Worm (Caenorhabditis elegans): ENCODE data around the gene faah-5.

faah-5 gene

DNA sequence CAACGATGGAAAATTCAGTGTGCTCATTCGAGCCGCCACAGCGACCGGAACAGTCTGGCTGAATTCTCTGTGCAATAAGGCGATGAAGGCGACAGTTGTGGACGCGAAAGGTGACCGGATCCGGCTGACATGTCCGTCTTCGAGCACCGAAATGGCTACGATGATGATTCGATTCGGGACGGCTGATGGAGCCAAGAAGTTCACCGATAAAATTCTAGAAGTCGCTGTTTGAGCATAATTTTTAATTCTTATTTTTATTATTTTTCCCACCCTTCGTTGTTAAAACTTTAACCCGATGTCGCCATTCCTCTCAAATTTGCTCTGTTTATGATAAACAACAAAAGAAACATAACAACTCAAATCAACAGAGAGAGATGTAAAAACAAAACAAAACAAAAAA, 26.3 kb upstream of the faah-5 start:
- TF ChIP-seq drap-1 (GFP tag; optimal IDR thresholded peaks at IDR 0.05) (no peak), ces-1 (GFP tag; optimal IDR thresholded peaks at IDR 0.05) (no peak), ham-2 (GFP tag; optimal IDR thresholded peaks at IDR 0.05) (no peak), hlh-1 (tag; optimal IDR thresholded peaks at IDR 0.05) (no peak), elt-3 (tag; optimal IDR thresholded peaks at IDR 0.05) (no peak), bed-3 (GFP tag; optimal IDR thresholded peaks at IDR 0.05) (no peak), nhr-28 (tag; optimal IDR thresholded peaks at IDR 0.05) (no peak), mls-2 (tag; optimal IDR thresholded peaks at IDR 0.05) (no peak), unc-120 (tag; optimal IDR thresholded peaks at IDR 0.05; ENCODE audit: poor library complexity, severe bottlenecking) (no peak), blmp-1 (tag; optimal IDR thresholded peaks at IDR 0.05) (no peak), ceh-83 (GFP tag; optimal IDR thresholded peaks at IDR 0.05) (no peak), nhr-237 (tag; optimal IDR thresholded peaks at IDR 0.05) (no peak)

DNA sequence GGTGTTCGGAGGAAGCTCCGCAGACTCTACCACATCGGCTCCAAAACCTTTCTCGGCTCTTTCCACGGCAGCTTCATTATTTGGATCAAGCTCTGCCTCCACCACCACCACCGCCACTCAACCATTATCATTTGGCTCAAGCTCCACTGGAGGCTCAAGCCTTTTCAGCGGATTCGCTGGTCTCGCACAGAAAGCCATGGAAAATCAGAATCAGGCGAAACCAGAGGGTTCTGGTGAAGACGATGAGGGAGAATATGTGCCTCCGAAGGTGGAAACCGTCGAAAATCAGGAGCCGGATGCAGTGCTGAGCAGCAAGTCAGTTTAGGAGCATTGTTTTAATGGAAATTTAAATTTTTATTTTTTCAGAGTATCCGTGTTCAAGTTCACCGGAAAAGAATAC, 25.9 kb upstream of the faah-5 start:
- TF ChIP-seq unc-120 (tag; optimal IDR thresholded peaks at IDR 0.05; ENCODE audit: poor library complexity, severe bottlenecking), result no peak
- TF ChIP-seq mab-5 (tag; optimal IDR thresholded peaks at IDR 0.05), result no peak
- no peak for TF ChIP-seq tbx-8 (GFP tag; optimal IDR thresholded peaks at IDR 0.05)
- TF ChIP-seq nhr-237 (tag; optimal IDR thresholded peaks at IDR 0.05), result no peak
- no peak for TF ChIP-seq elt-1 (tag; optimal IDR thresholded peaks at IDR 0.05; ENCODE audit: borderline replicate concordance, insufficient read depth)
- TF ChIP-seq ceh-43 (GFP tag; optimal IDR thresholded peaks at IDR 0.05), result no peak
- TF ChIP-seq zip-8 (tag; optimal IDR thresholded peaks at IDR 0.05), result no peak
- no peak for TF ChIP-seq nhr-28 (tag; optimal IDR thresholded peaks at IDR 0.05)
- TF ChIP-seq unc-62 (GFP tag; optimal IDR thresholded peaks at IDR 0.05), result no peak

DNA sequence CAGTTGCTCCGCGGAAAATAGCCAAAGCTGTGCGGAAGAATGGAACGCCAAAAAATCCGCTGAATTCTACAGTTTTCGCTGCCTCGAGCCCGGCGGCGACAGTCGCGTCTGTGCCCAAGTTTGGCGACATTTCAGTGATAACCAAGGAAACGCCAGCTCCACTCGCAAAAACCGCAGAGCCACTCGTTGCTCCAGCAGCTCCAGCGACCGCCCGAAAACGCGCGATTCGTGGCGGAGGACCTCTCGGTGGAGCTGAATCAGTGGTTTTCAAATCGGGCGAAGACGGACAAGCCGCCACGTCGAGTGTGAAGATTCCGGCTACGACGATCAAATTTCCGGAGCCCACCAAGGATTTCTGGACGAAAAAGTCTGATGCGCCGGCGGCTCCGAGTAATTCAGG, 25.0 kb upstream of the faah-5 start:
- TF ChIP-seq nhr-237 (tag; optimal IDR thresholded peaks at IDR 0.05) (no peak), snpc-4 (tag; optimal IDR thresholded peaks at IDR 0.05) (no peak), sem-2 (GFP tag; optimal IDR thresholded peaks at IDR 0.05) (no peak), ceh-39 (tag; optimal IDR thresholded peaks at IDR 0.05) (no peak)

DNA sequence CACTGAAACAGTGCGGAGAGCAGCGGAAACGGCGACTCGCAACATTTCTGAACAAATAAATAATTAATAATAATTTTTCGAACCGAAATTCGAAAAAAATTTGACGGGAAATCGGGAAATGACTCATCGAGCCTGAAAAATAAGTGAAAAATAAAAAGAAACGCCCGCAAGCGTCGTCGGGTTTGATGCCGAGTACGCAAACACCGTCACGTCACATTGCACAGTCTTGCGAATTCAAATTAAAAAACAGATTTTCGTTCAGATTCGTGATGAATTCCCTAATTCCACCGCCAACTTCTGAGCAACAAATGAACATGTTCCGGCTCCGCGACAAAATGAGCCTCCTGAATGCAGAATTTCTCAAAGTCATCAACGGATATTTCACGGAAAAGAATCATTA, 24.4 kb upstream of the faah-5 start, which contains the start of the genes ndab-1 and npp-16:
ndab-1 (minus strand) TSS at position 47 of the 400 bp plus-strand sequence.
npp-16 (plus strand) TSS at position 263 of the 400 bp plus-strand sequence.
- TF ChIP-seq M03D4.4 (tag; optimal IDR thresholded peaks at IDR 0.05), result peak; percentile 39
- TF ChIP-seq ces-1 (GFP tag; optimal IDR thresholded peaks at IDR 0.05), result peak; percentile 42
- no peak for TF ChIP-seq mls-2 (tag; optimal IDR thresholded peaks at IDR 0.05)

DNA sequence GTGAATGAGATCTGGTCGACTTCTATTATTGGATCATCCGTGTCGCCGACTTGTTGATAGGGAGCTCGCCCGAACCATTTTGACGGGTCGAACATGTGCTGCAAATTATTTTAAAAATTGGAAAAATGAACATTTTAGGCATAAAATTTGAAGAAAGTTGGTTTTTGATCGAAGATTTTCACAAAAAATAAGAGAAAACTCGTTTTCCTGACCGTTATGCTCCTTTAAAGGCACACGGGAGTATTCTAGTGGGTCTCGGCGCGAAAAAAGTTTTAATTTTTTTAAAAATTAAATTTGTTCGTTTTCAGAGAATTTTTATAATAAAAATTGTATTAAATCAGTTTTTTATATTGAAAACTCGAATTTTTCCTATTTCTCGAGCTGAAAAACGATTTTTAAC, 23.0 kb upstream of the faah-5 start, which contains the start of gene Y56A3A.16:
Y56A3A.16 (minus strand) TSS at position 101 of the 400 bp plus-strand sequence.
- TF ChIP-seq hlh-1 (tag; optimal IDR thresholded peaks at IDR 0.05), result no peak
- TF ChIP-seq cnd-1 (tag; optimal IDR thresholded peaks at IDR 0.05), result no peak
- no peak for TF ChIP-seq nhr-2 (tag; optimal IDR thresholded peaks at IDR 0.05)
- TF ChIP-seq lsy-2 (tag; optimal IDR thresholded peaks at IDR 0.05), result no peak
- no peak for TF ChIP-seq lin-32 (GFP tag; optimal IDR thresholded peaks at IDR 0.05)
- TF ChIP-seq mep-1 (tag; optimal IDR thresholded peaks at IDR 0.05), result no peak
- no peak for TF ChIP-seq M03D4.4 (tag; optimal IDR thresholded peaks at IDR 0.05)
- TF ChIP-seq elt-3 (tag; optimal IDR thresholded peaks at IDR 0.05), result no peak

DNA sequence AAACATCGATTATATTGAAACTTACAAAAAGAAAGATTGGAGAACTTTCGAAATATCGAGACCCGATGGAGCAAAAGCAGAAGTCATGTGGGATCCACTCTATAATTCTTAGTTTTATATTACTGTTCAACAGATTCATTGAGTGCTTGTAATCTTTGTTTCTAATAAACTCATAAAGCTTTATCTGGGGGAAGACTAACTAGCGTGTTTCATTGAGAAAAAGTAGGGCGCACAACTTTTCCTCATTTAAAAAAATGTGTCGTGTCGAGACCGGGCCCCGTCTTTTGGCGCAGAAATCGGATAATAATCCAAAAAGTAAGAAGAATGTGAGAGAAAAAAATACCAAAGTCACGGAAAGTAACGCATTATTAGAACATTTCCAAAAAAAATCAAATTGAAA, 18.5 kb upstream of the faah-5 start, which contains the start of gene faah-4:
faah-4 (minus strand) TSS at position 101 of the 400 bp plus-strand sequence.
- TF ChIP-seq drap-1 (GFP tag; optimal IDR thresholded peaks at IDR 0.05) (no peak), sem-2 (GFP tag; optimal IDR thresholded peaks at IDR 0.05) (no peak), mep-1 (tag; optimal IDR thresholded peaks at IDR 0.05) (no peak), unc-62 (GFP tag; optimal IDR thresholded peaks at IDR 0.05) (no peak), ham-2 (GFP tag; optimal IDR thresholded peaks at IDR 0.05) (no peak), lsy-2 (tag; optimal IDR thresholded peaks at IDR 0.05) (no peak), elt-3 (tag; optimal IDR thresholded peaks at IDR 0.05) (no peak), zip-8 (tag; optimal IDR thresholded peaks at IDR 0.05) (no peak), unc-120 (tag; optimal IDR thresholded peaks at IDR 0.05; ENCODE audit: poor library complexity, severe bottlenecking) (no peak), lin-13 (tag; optimal IDR thresholded peaks at IDR 0.05) (no peak), nhr-2 (tag; optimal IDR thresholded peaks at IDR 0.05) (no peak), mab-5 (tag; optimal IDR thresholded peaks at IDR 0.05) (no peak), hlh-1 (tag; optimal IDR thresholded peaks at IDR 0.05) (no peak), tbx-8 (GFP tag; optimal IDR thresholded peaks at IDR 0.05) (no peak), nhr-76 (tag; optimal IDR thresholded peaks at IDR 0.05) (no peak), ceh-39 (tag; optimal IDR thresholded peaks at IDR 0.05) (no peak), blmp-1 (tag; optimal IDR thresholded peaks at IDR 0.05) (no peak), nhr-237 (tag; optimal IDR thresholded peaks at IDR 0.05) (no peak)

All from whole organism, mixed stage, embryonic.